Fruit fly (Drosophila melanogaster) whole organism, prepupa: ENCODE data around the gene CG32444.

ENCODE experiments used
- CG10631 ChIP-seq: fragments of 200-800 bp; sonication (Bioruptor generic); optimal IDR thresholded peaks from 2 replicates; lab custom pipeline; 2016; ENCODE audit warnings: missing biosample characterization, missing genetic modification characterization
- CG11762 ChIP-seq: fragments of 200-800 bp; sonication (Bioruptor generic); optimal IDR thresholded peaks from 3 replicates; lab custom pipeline; 2016; ENCODE audit warnings: missing biosample characterization, missing genetic modification characterization; ENCODE audit not compliant: insufficient read depth
- CG15336 ChIP-seq: fragments of 200-800 bp; sonication (Bioruptor generic); IDR thresholded peaks from 2 replicates; pipeline ENCODE4 v1.3.6; 2022; ENCODE audit warnings: missing biosample characterization, missing genetic modification characterization
- CG16779 ChIP-seq: fragments of 200-800 bp; sonication (Bioruptor generic); optimal IDR thresholded peaks from 3 replicates; lab custom pipeline; 2017; ENCODE audit warnings: missing biosample characterization, mild to moderate bottlenecking, missing genetic modification characterization
- CG3032 ChIP-seq: fragments of 200-800 bp; optimal IDR thresholded peaks from 2 replicates; lab custom pipeline; 2019; ENCODE audit warnings: missing biosample characterization, mild to moderate bottlenecking, missing genetic modification characterization, moderate library complexity
- CG31627 ChIP-seq: fragments of 200-800 bp; sonication (Bioruptor generic); optimal IDR thresholded peaks from 3 replicates; lab custom pipeline; 2016; ENCODE audit warnings: missing biosample characterization, missing genetic modification characterization
- CG32006 ChIP-seq: fragments of 200-800 bp; sonication (Bioruptor generic); optimal IDR thresholded peaks from 3 replicates; lab custom pipeline; 2017; ENCODE audit warnings: missing biosample characterization, mild to moderate bottlenecking, missing genetic modification characterization
- CG34406 ChIP-seq: fragments of 200-800 bp; sonication (Bioruptor generic); optimal IDR thresholded peaks from 3 replicates; lab custom pipeline; 2016; ENCODE audit warnings: missing biosample characterization, missing genetic modification characterization
- CG3919 ChIP-seq: fragments of 200-800 bp; sonication (Bioruptor generic); optimal IDR thresholded peaks from 3 replicates; lab custom pipeline; 2016; ENCODE audit warnings: missing biosample characterization, missing genetic modification characterization
- CG4318 ChIP-seq: fragments of 200-800 bp; sonication (Bioruptor generic); optimal IDR thresholded peaks from 3 replicates; lab custom pipeline; 2017; ENCODE audit warnings: missing biosample characterization, mild to moderate bottlenecking, missing genetic modification characterization
- CG6163 ChIP-seq: fragments of 200-800 bp; sonication (Bioruptor generic); IDR thresholded peaks from 3 replicates; pipeline ENCODE4 v1.3.6; 2022; ENCODE audit warnings: missing biosample characterization, missing genetic modification characterization
- CG6276 ChIP-seq: fragments of 200-800 bp; sonication (Bioruptor generic); optimal IDR thresholded peaks from 2 replicates; lab custom pipeline; 2017; ENCODE audit warnings: missing biosample characterization, mild to moderate bottlenecking, missing genetic modification characterization
- CG6792 ChIP-seq: fragments of 200-800 bp; sonication (Bioruptor generic); optimal IDR thresholded peaks from 3 replicates; lab custom pipeline; 2016; ENCODE audit warnings: missing biosample characterization, missing genetic modification characterization
- CG6808 ChIP-seq: fragments of 200-800 bp; sonication (Bioruptor generic); optimal IDR thresholded peaks from 3 replicates; lab custom pipeline; 2017; ENCODE audit warnings: missing biosample characterization, missing genetic modification characterization, mild to moderate bottlenecking, moderate library complexity, missing genetic modification reagents
- CG6854 ChIP-seq: fragments of 200-800 bp; sonication (Bioruptor generic); optimal IDR thresholded peaks from 2 replicates; lab custom pipeline; 2017; ENCODE audit warnings: missing biosample characterization, mild to moderate bottlenecking, missing genetic modification characterization
- CG7368 ChIP-seq: fragments of 200-800 bp; sonication (Bioruptor generic); optimal IDR thresholded peaks from 3 replicates; lab custom pipeline; 2016; ENCODE audit warnings: missing biosample characterization, missing genetic modification characterization
- CG8319 ChIP-seq: fragments of 200-800 bp; sonication (Bioruptor generic); optimal IDR thresholded peaks from 3 replicates; lab custom pipeline; 2016; ENCODE audit warnings: missing biosample characterization, missing genetic modification characterization
- CG8632 ChIP-seq: fragments of 200-800 bp; sonication (Bioruptor generic); optimal IDR thresholded peaks from 3 replicates; lab custom pipeline; 2016; ENCODE audit warnings: missing biosample characterization, missing genetic modification characterization
- CG9139 ChIP-seq: fragments of 200-800 bp; sonication (Bioruptor generic); optimal IDR thresholded peaks from 3 replicates; lab custom pipeline; 2017; ENCODE audit warnings: missing biosample characterization, mild to moderate bottlenecking, missing genetic modification characterization
- Eip78C ChIP-seq: fragments of 200-800 bp; sonication (Bioruptor generic); peaks from one replicate; lab custom pipeline; 2016; ENCODE audit warnings: missing biosample characterization, missing genetic modification characterization
- Ets21C ChIP-seq: fragments of 200-800 bp; sonication (Bioruptor generic); optimal IDR thresholded peaks from 3 replicates; lab custom pipeline; 2016; ENCODE audit warnings: missing biosample characterization, missing genetic modification characterization
- Ets96B ChIP-seq: fragments of 200-800 bp; optimal IDR thresholded peaks from 2 replicates; lab custom pipeline; 2019; ENCODE audit warnings: missing biosample characterization, mild to moderate bottlenecking, missing genetic modification characterization, moderate library complexity
- Gug ChIP-seq: fragments of 200-800 bp; sonication (Bioruptor generic); IDR thresholded peaks from 2 replicates; pipeline ENCODE4 v1.3.6; 2022; ENCODE audit warnings: missing biosample characterization, missing genetic modification characterization
- Hr38 ChIP-seq: sonication (Bioruptor generic); optimal IDR thresholded peaks from 2 replicates; lab custom pipeline; 2016; ENCODE audit warnings: missing biosample characterization, missing genetic modification characterization
- Hr39 ChIP-seq: fragments of 200-800 bp; sonication (Bioruptor generic); optimal IDR thresholded peaks from 2 replicates; lab custom pipeline; 2016; ENCODE audit warnings: missing biosample characterization, missing genetic modification characterization
- Hr4 ChIP-seq: fragments of 200-800 bp; sonication (Bioruptor generic); optimal IDR thresholded peaks from 3 replicates; lab custom pipeline; 2016; ENCODE audit warnings: missing biosample characterization, missing genetic modification characterization
- Lpt ChIP-seq: fragments of 200-800 bp; sonication (Bioruptor generic); optimal IDR thresholded peaks from 3 replicates; lab custom pipeline; 2016; ENCODE audit warnings: missing biosample characterization, missing genetic modification characterization
- Met ChIP-seq: fragments of 200-800 bp; sonication (Bioruptor generic); optimal IDR thresholded peaks from 3 replicates; lab custom pipeline; 2016; ENCODE audit warnings: missing biosample characterization, missing genetic modification characterization
- OdsH ChIP-seq: fragments of 200-800 bp; sonication (Bioruptor generic); optimal IDR thresholded peaks from 3 replicates; lab custom pipeline; 2016; ENCODE audit warnings: missing biosample characterization, missing genetic modification characterization
- Sox14 ChIP-seq: fragments of 200-800 bp; sonication (Bioruptor generic); optimal IDR thresholded peaks from 3 replicates; lab custom pipeline; 2016; ENCODE audit warnings: missing biosample characterization, missing genetic modification characterization
- Sox15 ChIP-seq: fragments of 200-800 bp; sonication (Bioruptor generic); optimal IDR thresholded peaks from 3 replicates; lab custom pipeline; 2016; ENCODE audit warnings: missing biosample characterization, missing genetic modification characterization
- acj6 ChIP-seq: fragments of 200-800 bp; sonication (Bioruptor generic); optimal IDR thresholded peaks from 3 replicates; lab custom pipeline; 2016; ENCODE audit warnings: missing biosample characterization, missing genetic modification characterization
- cyc ChIP-seq: fragments of 200-800 bp; sonication (Bioruptor generic); optimal IDR thresholded peaks from 3 replicates; lab custom pipeline; 2016; ENCODE audit warnings: missing biosample characterization, missing genetic modification characterization
- eg ChIP-seq: fragments of 200-800 bp; sonication (Bioruptor generic); IDR thresholded peaks from 3 replicates; pipeline ENCODE4 v1.3.6; 2022; ENCODE audit warnings: missing biosample characterization, missing genetic modification characterization
- esn ChIP-seq: fragments of 200-800 bp; sonication (Bioruptor generic); optimal IDR thresholded peaks from 2 replicates; lab custom pipeline; 2016; ENCODE audit warnings: missing biosample characterization, mild to moderate bottlenecking, missing genetic modification characterization, moderate library complexity
- fd59A ChIP-seq: fragments of 200-800 bp; sonication (Bioruptor generic); optimal IDR thresholded peaks from 2 replicates; lab custom pipeline; 2017; ENCODE audit warnings: missing biosample characterization, mild to moderate bottlenecking, missing genetic modification characterization, missing genetic modification reagents
- fd85E ChIP-seq: fragments of 200-800 bp; sonication (Bioruptor generic); optimal IDR thresholded peaks from 3 replicates; lab custom pipeline; 2016; ENCODE audit warnings: missing biosample characterization, missing genetic modification characterization
- lz ChIP-seq: fragments of 200-800 bp; sonication (Bioruptor generic); optimal IDR thresholded peaks from 3 replicates; lab custom pipeline; 2016; ENCODE audit warnings: missing biosample characterization, missing genetic modification characterization
- net ChIP-seq: fragments of 200-800 bp; sonication (Bioruptor generic); optimal IDR thresholded peaks from 3 replicates; lab custom pipeline; 2016; ENCODE audit warnings: missing biosample characterization, missing genetic modification characterization
- ss ChIP-seq, 2 experiments: fragments of 200-800 bp; sonication (Bioruptor generic); optimal IDR thresholded peaks; 2 replicates in 1 of 2; 3 replicates in 1 of 2; lab custom pipeline; 2017 to 2018; ENCODE audit warnings: mild to moderate bottlenecking in 2 of 2, missing biosample characterization in 2 of 2, missing genetic modification characterization in 2 of 2, moderate library complexity in 1 of 2
- svp ChIP-seq: fragments of 200-800 bp; sonication (Bioruptor generic); peaks from one replicate; lab custom pipeline; 2016; ENCODE audit warnings: missing biosample characterization, missing genetic modification characterization
- topi ChIP-seq: fragments of 200-800 bp; sonication (Bioruptor generic); optimal IDR thresholded peaks from 3 replicates; lab custom pipeline; 2016; ENCODE audit warnings: missing biosample characterization, missing genetic modification characterization
- vri ChIP-seq: fragments of 200-800 bp; sonication (Bioruptor generic); optimal IDR thresholded peaks from 3 replicates; lab custom pipeline; 2016; ENCODE audit warnings: missing biosample characterization, mild to moderate bottlenecking, missing genetic modification characterization

Gene CG32444

dm6 chr3L:21640815-21641214 lies 4.1 kb downstream of the CG32444 start, which contains the start of gene Atox1 (continued):
- TF ChIP-seq CG3032 (tag; lab: Kevin White, UChicago) (peak; percentile 41), Sox14 (GFP tag; lab: Kevin White, UChicago) (peak; percentile 47), fd59A (GFP tag; lab: Kevin White, UChicago) (no peak), svp (peak; percentile 66), CG6854 (GFP tag; lab: Kevin White, UChicago) (peak; percentile 54)

dm6 chr3L:21642908-21643572 lies 6.3 kb downstream of the CG32444 start:
- TF ChIP-seq CG3032 (tag; lab: Kevin White, UChicago) (no peak), Sox15 (no peak), ss (GFP tag; optimal IDR thresholded peaks at IDR 0.05; lab: Kevin White, UChicago) (no peak), lz (GFP tag; lab: Kevin White, UChicago) (no peak), Sox14 (GFP tag; lab: Kevin White, UChicago) (no peak), svp (peak; percentile 12), Met (GFP tag; lab: Kevin White, UChicago) (no peak), CG6808 (no peak), Eip78C (GFP tag; lab: Kevin White, UChicago) (peak; percentile 36), CG34406 (GFP tag; lab: Kevin White, UChicago) (no peak), Hr4 (GFP tag; lab: Kevin White, UChicago) (no peak), CG6276 (no peak), OdsH (GFP tag; lab: Kevin White, UChicago) (no peak), Ets96B (tag; lab: Kevin White, UChicago) (no peak)

- no peak for TF ChIP-seq CG31627 (GFP tag; lab: Kevin White, UChicago)
- peak; percentile 46 for TF ChIP-seq Eip78C (GFP tag; lab: Kevin White, UChicago)
- TF ChIP-seq svp, result peak; percentile 5
- 0 out of 3 replicates have a peak, but pooled peaks have one; percentile 26 for TF ChIP-seq eg (GFP tag; lab: Robert Waterston, UW)
- peak; percentile 57 for TF ChIP-seq Lpt (GFP tag; lab: Kevin White, UChicago)
- 0 out of 3 replicates have a peak, but pooled peaks have one; percentile 8 for TF ChIP-seq CG6163 (GFP tag; lab: Robert Waterston, UW)
- no peak for TF ChIP-seq topi (GFP tag; lab: Kevin White, UChicago)
- no peak for TF ChIP-seq esn (GFP tag; lab: Kevin White, UChicago)
These were observed 7.4 kb downstream of the CG32444 start for dm6 chr3L:21644176-21644575.

dm6 chr3L:21644607-21645006 lies 7.9 kb downstream of the CG32444 start, which contains the start of gene CG43980:
TSS of gene CG43980 (plus strand) at chr3L:21644958.
- TF ChIP-seq CG6163 (GFP tag; lab: Robert Waterston, UW) (0 out of 3 replicates have a peak, but pooled peaks have one; percentile 27), Hr39 (no peak), net (GFP tag; lab: Kevin White, UChicago) (no peak), fd59A (GFP tag; lab: Kevin White, UChicago) (no peak), CG3919 (GFP tag; lab: Kevin White, UChicago) (no peak), CG11762 (GFP tag; lab: Kevin White, UChicago) (no peak), vri (GFP tag; lab: Kevin White, UChicago) (no peak), Hr4 (GFP tag; lab: Kevin White, UChicago) (no peak), CG6792 (GFP tag; lab: Kevin White, UChicago) (no peak), Hr38 (GFP tag; lab: Kevin White, UChicago) (no peak), CG15336 (0 out of 2 replicates have a peak, but pooled peaks have one; percentile 22), CG4318 (GFP tag; lab: Kevin White, UChicago) (no peak), CG32006 (no peak), Ets21C (GFP tag; lab: Kevin White, UChicago) (no peak), ss (GFP tag; optimal IDR thresholded peaks at IDR 0.05; lab: Kevin White, UChicago) (peak; percentile 6 to 55), CG8319 (GFP tag; lab: Kevin White, UChicago) (no peak), CG7368 (GFP tag; lab: Kevin White, UChicago) (no peak), CG31627 (GFP tag; lab: Kevin White, UChicago) (no peak), acj6 (GFP tag; lab: Kevin White, UChicago) (no peak), Met (GFP tag; lab: Kevin White, UChicago) (no peak), CG6808 (peak; percentile 28), fd85E (GFP tag; lab: Kevin White, UChicago) (no peak), CG6854 (GFP tag; lab: Kevin White, UChicago) (peak; percentile 8), cyc (GFP tag; lab: Kevin White, UChicago) (no peak), Ets96B (tag; lab: Kevin White, UChicago) (no peak), CG8632 (no peak), CG6276 (no peak), CG16779 (peak; percentile 14), CG34406 (GFP tag; lab: Kevin White, UChicago) (no peak), topi (GFP tag; lab: Kevin White, UChicago) (no peak), Sox14 (GFP tag; lab: Kevin White, UChicago) (no peak), Gug (no peak), CG10631 (GFP tag; lab: Kevin White, UChicago) (no peak), CG9139 (GFP tag; lab: Kevin White, UChicago) (no peak)
